Worm (Caenorhabditis elegans): ENCODE data around the gene F48D6.4.

The F48D6.4 gene

DNA sequence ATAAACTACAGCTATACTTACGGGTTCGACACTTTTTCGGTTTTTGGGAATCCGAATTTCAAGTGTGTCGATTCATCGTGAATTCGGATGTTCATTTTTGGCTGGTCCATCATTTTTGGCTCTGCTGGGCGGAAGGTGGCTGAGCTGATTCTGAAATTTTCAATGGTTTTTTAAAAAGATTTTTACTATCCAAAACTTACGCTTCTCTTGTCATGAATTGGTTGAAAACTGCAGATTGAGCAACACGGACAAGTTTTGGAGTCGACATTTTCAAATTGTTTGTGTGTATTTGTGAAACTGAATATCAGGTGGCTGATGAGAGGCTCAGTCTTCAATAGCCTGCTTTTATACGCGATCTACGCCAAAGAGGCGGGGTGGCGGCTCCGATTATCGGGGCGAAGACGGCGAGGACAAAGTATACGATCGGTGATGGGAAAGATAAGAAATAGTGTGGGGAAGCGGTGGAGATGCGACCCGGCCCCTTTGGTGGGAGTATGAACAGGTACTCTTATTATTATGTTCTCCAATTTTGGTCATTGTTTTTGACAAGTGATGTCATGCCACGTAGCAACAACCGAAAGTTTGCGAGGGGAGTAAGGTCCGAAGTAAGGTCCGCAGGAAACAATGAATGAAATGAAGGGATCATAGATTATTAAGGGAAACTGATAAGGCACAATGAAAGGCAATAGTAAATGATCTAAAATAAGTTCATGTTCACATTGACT is at the start of gene F48D6.4:
TSS of gene F48D6.4 (minus strand) at position 346 of the 725 bp plus-strand sequence.
- no peak for TF ChIP-seq unc-62 (GFP tag; optimal IDR thresholded peaks at IDR 0.05)

DNA sequence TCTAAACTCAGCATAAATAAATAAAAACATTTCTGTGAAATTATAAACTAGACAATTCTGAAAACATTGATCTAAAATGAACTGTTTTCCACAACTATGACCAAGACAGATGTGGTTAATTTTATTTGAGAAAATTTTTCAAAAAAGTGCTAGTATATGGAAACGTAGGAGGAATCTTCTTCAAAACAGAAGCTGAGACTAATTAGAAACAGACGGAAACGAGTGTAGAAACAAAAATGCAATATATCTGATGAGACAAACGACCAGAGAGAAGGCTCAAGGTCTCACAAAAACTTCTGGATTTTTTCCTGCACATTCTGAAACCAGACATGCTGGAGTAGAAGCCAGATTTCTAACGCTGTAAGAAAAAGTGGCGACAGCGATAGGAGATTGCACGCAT is 48.9 kb upstream of the F48D6.4 start:
- no peak for TF ChIP-seq unc-62 (GFP tag; optimal IDR thresholded peaks at IDR 0.05)

DNA sequence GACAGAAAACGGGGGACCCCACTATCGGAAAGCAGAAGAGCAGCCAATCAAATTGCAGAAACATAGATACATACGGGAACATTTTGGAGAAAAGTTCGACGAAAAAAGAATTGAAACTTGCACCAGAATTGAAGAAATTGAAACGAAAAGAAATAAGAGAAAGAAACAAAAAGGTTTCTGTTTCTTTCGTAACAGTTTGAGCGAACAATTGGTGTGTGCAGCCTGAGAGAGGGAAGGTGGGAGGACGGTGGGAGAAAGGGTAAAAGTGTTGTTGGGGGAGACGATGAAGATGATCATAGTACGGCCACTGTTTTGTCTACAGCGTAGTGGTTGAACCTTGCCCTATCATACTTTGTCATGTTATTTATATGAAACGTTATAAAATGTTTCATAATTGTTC is 47.9 kb upstream of the F48D6.4 start:
- no peak for TF ChIP-seq unc-62 (GFP tag; optimal IDR thresholded peaks at IDR 0.05)

DNA sequence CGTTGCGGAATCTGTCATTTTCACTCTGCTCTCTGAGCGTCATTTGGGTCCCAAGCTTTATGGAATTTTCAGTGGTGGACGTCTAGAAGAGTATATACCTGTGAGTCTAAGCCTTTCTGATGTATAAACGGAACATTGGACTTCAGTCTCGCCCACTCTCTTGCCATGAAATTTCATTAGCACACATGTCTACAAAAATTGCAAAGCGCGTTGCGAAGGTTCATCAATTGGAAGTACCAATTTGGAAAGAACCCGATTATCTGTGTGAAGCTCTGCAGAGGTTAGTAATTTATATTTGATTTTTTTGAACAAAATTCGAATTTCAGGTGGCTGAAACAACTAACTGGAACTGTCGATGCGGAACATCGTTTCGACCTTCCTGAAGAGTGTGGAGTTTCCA is 42.8 kb upstream of the F48D6.4 start:
- no peak for TF ChIP-seq unc-62 (GFP tag; optimal IDR thresholded peaks at IDR 0.05)

DNA sequence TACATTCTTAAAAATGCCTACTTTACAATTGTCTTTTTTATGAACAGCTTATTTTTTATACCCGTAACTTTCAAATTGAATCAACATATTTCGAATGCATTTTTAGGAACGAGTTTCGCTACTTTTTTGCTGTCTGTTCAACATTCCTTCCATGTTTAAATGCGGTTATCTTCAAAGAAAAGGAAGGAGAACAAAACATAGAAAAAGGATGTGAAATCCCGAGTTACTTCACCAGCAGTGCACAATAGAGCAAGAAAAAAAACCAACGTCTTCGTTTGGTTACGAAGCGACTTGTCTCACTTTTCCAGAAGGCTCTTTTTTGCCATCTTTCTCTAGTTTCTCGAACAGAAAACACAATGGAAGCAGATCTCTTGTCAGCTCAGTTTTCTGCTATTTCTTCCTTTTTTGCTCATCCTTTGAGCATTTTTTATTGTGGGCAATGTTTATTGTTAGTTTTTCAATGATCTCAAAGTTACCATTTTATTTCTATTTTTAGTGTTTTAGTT is 38.7 kb upstream of the F48D6.4 start, which contains the start of gene cka-2:
TSS of gene cka-2 (plus strand) at position 456 of the 506 bp plus-strand sequence.
- no peak for TF ChIP-seq unc-62 (GFP tag; optimal IDR thresholded peaks at IDR 0.05)

DNA sequence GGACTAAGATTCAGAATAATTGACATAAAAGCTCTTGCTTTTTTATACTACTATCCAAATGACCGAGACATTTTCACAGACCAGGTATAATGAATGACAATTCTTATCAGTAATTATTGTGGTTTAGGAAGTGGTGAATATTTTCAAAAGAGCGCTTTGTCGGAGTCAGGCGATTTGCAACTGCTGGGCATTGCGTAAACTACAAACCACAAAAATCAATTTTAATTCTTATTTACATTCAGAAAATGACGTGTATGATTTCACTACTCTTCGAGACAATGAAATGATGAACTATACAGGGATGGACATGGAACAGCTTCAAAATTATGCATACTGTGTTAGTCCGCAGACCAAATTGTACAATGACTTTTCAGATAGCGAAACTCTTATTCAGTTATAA is 37.5 kb upstream of the F48D6.4 start:
- no peak for TF ChIP-seq unc-62 (GFP tag; optimal IDR thresholded peaks at IDR 0.05)

DNA sequence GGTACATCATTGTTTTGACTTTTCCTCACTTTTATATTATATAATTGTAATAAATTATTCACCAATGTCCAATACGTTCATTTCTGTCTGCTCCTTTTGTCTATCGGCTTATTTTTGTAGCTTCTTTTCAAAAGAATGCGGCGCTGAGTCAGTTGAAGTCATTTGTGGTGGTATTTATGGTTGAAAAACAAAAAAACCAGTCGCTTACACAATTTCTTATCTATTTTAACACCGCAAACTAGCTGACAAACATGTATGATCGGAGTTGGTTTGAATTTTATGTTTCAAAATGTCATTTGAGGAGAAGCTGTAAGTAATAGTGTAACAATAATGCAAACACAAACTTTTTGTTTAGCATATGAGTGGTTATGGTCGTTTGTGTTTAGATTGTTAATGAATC is 37.0 kb upstream of the F48D6.4 start, which contains the start of gene ets-10:
TSS of gene ets-10 (plus strand) at position 201 of the 400 bp plus-strand sequence.
- no peak for TF ChIP-seq unc-62 (GFP tag; optimal IDR thresholded peaks at IDR 0.05)

DNA sequence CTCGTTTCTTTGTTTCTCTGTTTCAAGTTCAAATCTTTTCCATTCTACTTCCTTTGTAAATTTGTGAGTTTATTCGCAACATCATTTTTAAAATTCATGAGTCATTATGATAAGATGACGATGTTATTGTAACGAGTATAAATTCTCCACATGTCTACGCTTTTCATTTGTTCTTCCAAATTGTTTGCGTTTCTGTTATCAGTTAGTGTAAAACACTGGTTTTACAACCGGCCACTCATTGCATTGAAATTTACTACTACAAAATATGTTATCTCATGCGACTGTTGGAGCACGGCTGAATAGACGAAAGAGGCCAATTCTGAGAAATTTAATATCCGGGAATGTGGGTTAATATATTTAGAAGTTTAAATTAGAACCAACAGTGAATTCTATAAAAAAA is 35.4 kb upstream of the F48D6.4 start, which contains the start of gene C52B9.19:
TSS of gene C52B9.19 (plus strand) at position 176 of the 400 bp plus-strand sequence.
- TF ChIP-seq unc-62 (GFP tag; optimal IDR thresholded peaks at IDR 0.05): no peak

DNA sequence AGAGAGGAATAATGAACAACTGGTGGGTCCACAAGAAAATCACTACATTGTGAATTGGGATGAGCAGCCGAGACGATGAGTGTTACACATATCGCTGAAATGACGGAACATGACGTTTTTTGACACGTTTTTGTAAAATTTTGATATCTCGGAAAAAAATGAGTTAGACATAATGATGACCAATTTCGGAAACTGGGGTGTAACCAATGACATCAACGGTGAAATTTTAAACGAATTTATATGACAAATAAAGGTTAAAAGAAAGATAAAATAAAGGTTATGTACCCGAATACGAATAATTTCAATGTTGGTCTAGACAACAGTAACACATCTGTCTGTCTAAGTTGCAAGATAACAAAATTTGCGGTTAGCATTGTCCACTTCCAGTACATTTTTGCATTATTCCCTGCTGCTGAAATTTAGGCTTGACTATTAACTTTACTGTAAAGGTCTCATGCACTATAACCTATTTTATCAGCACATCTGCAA is 32.3 kb upstream of the F48D6.4 start, which contains the start of the genes twk-28 and ets-9:
TSS of gene twk-28 (minus strand) at position 51 of the 489 bp plus-strand sequence.
TSS of gene ets-9 (plus strand) at position 410 of the 489 bp plus-strand sequence.
- TF ChIP-seq unc-62 (GFP tag; optimal IDR thresholded peaks at IDR 0.05): no peak

DNA sequence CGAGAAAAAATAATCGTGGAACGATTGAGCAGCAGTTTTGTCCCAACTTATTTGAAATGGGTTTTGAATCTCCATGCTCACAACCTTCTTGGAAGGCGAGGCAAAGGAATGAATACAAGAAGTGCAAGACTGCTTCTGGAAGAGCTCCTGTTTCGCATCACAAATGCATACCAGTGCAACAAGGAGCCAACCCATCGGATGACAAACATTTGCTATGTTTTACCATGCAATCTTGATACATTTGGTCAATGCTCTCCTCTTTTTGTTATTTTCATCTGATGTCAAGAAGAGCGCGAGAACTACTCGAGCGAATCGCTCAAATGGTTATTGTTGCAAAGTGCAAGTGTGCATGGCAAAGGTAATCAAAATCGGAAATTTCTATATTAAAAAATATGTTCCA is 27.1 kb upstream of the F48D6.4 start, which contains the start of gene mec-18:
TSS of gene mec-18 (minus strand) at position 101 of the 400 bp plus-strand sequence.
- TF ChIP-seq unc-62 (GFP tag; optimal IDR thresholded peaks at IDR 0.05): no peak

DNA sequence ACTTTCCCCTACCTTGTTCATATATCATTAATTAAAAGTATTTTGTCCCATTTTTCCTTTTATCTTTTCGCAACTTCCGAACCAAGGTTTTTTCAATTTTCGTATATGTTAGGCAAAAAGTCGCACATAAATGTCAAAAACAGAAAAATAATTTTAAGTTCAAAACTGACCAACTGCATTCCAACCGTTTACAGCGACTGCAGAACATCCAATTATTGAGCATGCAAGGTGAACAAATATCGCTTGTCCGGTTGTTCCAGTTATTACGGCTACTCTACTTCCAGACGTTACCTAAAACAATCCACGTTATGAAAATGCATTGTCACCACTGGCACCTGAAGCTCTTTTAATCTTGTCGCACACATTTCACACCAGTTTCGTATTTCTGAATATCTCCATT is 26.6 kb upstream of the F48D6.4 start, which contains the start of gene C52B9.10:
TSS of gene C52B9.10 (plus strand) at position 301 of the 400 bp plus-strand sequence.
- no peak for TF ChIP-seq unc-62 (GFP tag; optimal IDR thresholded peaks at IDR 0.05)

DNA sequence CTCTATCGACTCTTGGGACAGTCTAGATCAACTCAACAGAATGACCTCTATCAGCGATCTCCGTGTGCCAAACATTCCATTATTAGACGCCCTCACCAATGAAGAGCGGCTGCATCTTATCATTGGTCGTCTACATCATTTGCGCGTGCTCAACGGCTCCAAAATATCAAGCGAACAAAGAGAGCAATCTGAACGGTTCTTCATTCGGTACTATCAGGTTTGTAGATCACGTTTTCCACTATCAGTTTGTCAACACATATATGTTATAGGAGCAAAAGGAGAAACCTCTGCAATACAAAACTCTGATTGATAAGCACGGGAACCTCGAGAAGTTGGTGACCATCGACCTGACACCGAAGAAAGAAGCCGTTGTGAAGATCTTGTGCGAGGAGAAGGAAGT is 21.4 kb upstream of the F48D6.4 start:
- TF ChIP-seq unc-62 (GFP tag; optimal IDR thresholded peaks at IDR 0.05): no peak

DNA sequence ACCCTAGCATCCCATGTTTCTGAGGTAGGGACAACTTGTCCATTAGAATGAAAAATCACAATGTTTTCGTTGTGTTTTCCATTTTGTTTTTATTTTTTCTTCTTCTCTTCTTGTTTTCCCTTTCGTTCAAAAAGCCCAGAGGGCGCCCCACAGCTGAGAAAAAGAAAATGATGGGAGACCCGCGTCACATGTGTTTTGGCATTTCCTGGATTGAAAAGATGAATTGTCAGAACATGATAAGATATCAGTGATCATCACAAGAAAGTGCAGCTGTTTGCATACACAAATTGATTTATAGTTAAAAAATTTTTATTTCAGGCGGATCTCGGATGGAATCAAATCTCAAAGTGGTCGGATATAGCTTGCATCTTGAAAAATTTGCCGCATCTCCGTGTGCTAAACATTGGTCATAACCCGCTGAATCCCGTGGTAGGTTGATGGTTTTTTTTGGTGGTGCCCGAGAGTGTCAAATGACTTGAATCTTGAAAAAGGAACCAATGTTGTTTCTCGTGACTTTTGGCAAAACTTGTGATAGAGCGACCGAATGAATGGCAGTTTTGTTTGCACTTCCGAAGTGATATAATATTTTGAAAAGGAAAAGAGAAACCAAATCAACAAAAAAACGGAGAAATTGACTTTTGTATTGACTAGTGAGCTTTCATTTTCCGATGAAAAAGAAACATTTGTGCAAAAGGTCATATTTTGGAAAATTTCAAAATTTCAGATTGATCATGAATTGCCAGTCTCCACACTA is 19.3 kb upstream of the F48D6.4 start:
- TF ChIP-seq unc-62 (GFP tag; optimal IDR thresholded peaks at IDR 0.05): no peak

DNA sequence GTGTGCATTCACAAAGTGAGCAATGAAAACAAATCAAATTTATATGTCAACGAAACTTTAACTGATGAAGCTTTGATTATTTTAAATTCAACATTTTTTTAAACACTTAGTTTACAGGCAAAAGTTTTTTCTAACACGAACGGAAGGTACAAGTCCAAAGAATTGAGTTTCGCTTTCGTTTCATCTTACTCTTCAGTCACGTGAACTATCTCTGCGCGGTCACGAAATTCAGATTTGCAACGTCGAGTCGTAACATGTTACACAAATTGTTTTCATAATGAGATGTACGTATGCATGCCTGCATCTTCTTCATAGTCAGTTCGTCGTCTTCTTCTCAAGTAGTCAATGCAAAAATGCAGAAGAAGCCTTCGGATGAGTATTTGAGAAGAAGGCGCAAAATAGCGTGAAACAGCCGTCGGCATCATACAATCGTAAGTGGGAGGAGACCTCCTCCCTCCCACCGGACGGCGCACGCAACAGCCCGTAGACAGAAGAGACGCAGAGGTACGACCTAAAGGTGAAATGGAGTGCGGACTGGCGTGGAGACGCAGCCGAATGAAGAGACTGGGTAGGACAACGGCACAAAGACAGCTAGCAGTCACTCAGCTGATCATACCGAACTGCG is 18.4 kb upstream of the F48D6.4 start, which contains the start of gene coel-1:
TSS of gene coel-1 (plus strand) at position 381 of the 625 bp plus-strand sequence.
- no peak for TF ChIP-seq unc-62 (GFP tag; optimal IDR thresholded peaks at IDR 0.05)

DNA sequence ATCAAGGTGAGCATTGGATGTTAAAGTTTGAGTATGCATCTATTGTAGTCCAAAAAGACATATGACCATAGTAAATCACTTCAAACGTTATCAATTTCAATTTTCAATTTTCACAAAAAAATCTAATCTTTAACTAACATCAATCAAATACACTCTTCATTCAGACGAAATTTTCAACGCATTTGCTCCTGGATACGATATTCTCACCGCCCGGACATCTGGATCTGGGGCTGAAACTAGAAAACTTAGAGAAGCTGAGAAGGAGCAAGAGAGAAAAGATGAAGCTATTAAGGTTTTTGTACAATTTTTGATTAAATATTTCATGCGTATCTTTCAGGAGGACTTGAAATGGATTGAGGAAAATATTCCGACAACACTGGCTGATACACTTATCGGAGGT is 16.8 kb upstream of the F48D6.4 start:
- TF ChIP-seq unc-62 (GFP tag; optimal IDR thresholded peaks at IDR 0.05): no peak
